Fruit fly (Drosophila melanogaster): ENCODE data around the gene Sgs3.

Sgs3 gene

DNA sequence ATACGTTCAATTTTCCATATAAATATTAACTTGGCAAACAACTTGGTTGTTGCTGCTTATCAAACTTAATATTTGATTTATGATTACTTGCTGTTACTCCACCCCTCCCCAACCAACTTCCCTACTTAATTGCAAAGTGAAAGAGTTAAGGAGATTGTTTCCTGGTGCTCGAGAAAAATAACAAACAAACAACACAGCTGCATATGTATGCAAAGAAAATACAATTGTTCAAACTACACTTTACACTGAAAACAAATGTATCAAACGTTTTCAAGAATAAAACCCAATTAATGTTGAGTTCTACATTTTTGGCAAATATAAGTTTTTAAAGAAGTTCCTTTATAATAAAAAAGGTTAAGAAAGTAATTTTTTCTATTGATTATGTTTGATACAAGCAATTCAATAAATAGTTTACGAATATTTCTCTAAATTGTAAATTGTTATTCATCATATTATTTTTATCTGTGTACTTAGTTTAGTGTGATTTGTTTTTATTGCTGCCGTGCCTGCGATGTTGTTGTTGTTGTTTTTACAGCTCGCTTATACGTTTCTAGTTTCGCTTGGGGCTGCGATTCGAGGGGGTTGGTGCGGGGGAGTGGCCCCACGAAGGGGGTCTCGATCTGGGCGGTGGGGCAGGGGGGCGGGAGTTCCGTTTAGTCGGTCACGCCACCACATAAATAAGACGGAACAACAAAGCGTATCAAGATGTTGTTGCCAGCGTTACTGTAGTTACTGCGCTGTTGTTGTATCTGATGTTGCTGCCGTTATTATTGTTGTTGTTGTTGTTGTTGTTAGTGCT lies 43.8 kb downstream of the Sgs3 start (continued):
- peak; percentile 86 for TF ChIP-seq PHDP (tag; optimal IDR thresholded peaks at IDR 0.05)
- peak; percentile 27 for TF ChIP-seq NC2β (GFP tag; optimal IDR thresholded peaks at IDR 0.05)
- TF ChIP-seq CG17568 (GFP tag; optimal IDR thresholded peaks at IDR 0.05), result peak; percentile 49
- TF ChIP-seq slp2 (GFP tag; optimal IDR thresholded peaks at IDR 0.05), result peak; percentile 25
- peak; percentile 43 for TF ChIP-seq psq (GFP tag; optimal IDR thresholded peaks at IDR 0.05)
- no peak for TF ChIP-seq tup (GFP tag; optimal IDR thresholded peaks at IDR 0.05)
- no peak for TF ChIP-seq CG2199 (GFP tag; IDR thresholded peaks at IDR 0.05)
- peak; percentile 52; the same call in 1 of the 2 replicates for TF ChIP-seq Drgx (GFP tag; IDR thresholded peaks at IDR 0.05)
- no peak for TF ChIP-seq gfzf (GFP tag; optimal IDR thresholded peaks at IDR 0.05)
- peak; percentile 91 for TF ChIP-seq gem (tag; optimal IDR thresholded peaks at IDR 0.05)
- peak; percentile 53; the same call in 2 of the 3 replicates for TF ChIP-seq tgo (GFP tag; IDR thresholded peaks at IDR 0.05)
- peak; percentile 64 for TF ChIP-seq org-1 (GFP tag; optimal IDR thresholded peaks at IDR 0.05)
- peak; percentile 85 for TF ChIP-seq Asciz (GFP tag; optimal IDR thresholded peaks at IDR 0.05)
- no peak for TF ChIP-seq CG14441 (GFP tag; IDR thresholded peaks at IDR 0.05)
- TF ChIP-seq Scr (GFP tag; IDR thresholded peaks at IDR 0.05; ENCODE audit: partially characterized antibody), result no peak
- peak; percentile 96 for TF ChIP-seq chinmo (GFP tag; IDR thresholded peaks at IDR 0.05; ENCODE audit: partially characterized antibody)
- TF ChIP-seq Optix (GFP tag; IDR thresholded peaks at IDR 0.05), result 0 out of 3 replicates have a peak, but pooled peaks have one; percentile 40
- peak; percentile 50 for TF ChIP-seq CG1603 (tag; optimal IDR thresholded peaks at IDR 0.05)
- TF ChIP-seq lov (optimal IDR thresholded peaks at IDR 0.05), result no peak
- peak; percentile 38; the same call in 1 of the 3 replicates for TF ChIP-seq lov (GFP tag; IDR thresholded peaks at IDR 0.05)
- TF ChIP-seq CG6175 (GFP tag; IDR thresholded peaks at IDR 0.05), result peak; percentile 80
- TF ChIP-seq phol (tag; optimal IDR thresholded peaks at IDR 0.05), result peak; percentile 87
- peak; percentile 33 for TF ChIP-seq cato (GFP tag; optimal IDR thresholded peaks at IDR 0.05; ENCODE audit: borderline replicate concordance)
- peak; percentile 76 for TF ChIP-seq CG30403 (GFP tag; optimal IDR thresholded peaks at IDR 0.05)
- peak; percentile 54 for TF ChIP-seq CG9817 (tag; optimal IDR thresholded peaks at IDR 0.05)
- TF ChIP-seq slbo (GFP tag; IDR thresholded peaks at IDR 0.05), result peak; percentile 72
- peak; percentile 31 for TF ChIP-seq CG31365 (tag; optimal IDR thresholded peaks at IDR 0.05)
- peak; percentile 69 for TF ChIP-seq CG17385 (GFP tag; optimal IDR thresholded peaks at IDR 0.05)
- TF ChIP-seq CG33557 (GFP tag; optimal IDR thresholded peaks at IDR 0.05), result peak; percentile 69
- TF ChIP-seq ase (GFP tag; IDR thresholded peaks at IDR 0.05), result peak; percentile 57; the same call in 2 of the 3 replicates
- peak; percentile 65 for TF ChIP-seq Atf6 (GFP tag; IDR thresholded peaks at IDR 0.05)
- TF ChIP-seq HLH3B (GFP tag; IDR thresholded peaks at IDR 0.05), result peak; percentile 38; the same call in 1 of the 2 replicates
- peak; percentile 2 for TF ChIP-seq CTCF (GFP tag; optimal IDR thresholded peaks at IDR 0.05)
- TF ChIP-seq HHEX (GFP tag; optimal IDR thresholded peaks at IDR 0.05), result peak; percentile 64
- peak; percentile 5 for TF ChIP-seq CG7786 (GFP tag; optimal IDR thresholded peaks at IDR 0.05)
- no peak for TF ChIP-seq CG11456 (GFP tag; IDR thresholded peaks at IDR 0.05)
- TF ChIP-seq CG8388 (GFP tag; optimal IDR thresholded peaks at IDR 0.05), result peak; percentile 76
- TF ChIP-seq sens-2 (GFP tag; IDR thresholded peaks at IDR 0.05), result no peak
- TF ChIP-seq Ada2b (GFP tag; IDR thresholded peaks at IDR 0.05), result peak; percentile 52; the same call in 1 of the 2 replicates
- no peak for TF ChIP-seq CG5953 (GFP tag; IDR thresholded peaks at IDR 0.05)
- peak; percentile 92 for TF ChIP-seq CG4360 (GFP tag; IDR thresholded peaks at IDR 0.05)
- TF ChIP-seq Max (GFP tag; optimal IDR thresholded peaks at IDR 0.05), result peak; percentile 28
- TF ChIP-seq Med (GFP tag), result peak; percentile 85
- TF ChIP-seq fru (optimal IDR thresholded peaks at IDR 0.05), result no peak
- TF ChIP-seq Sry-β (GFP tag; optimal IDR thresholded peaks at IDR 0.05), result peak; percentile 11
- TF ChIP-seq Blimp-1 (GFP tag; optimal IDR thresholded peaks at IDR 0.05), result peak; percentile 89
- TF ChIP-seq CG10209 (GFP tag; optimal IDR thresholded peaks at IDR 0.05), result peak; percentile 79
- TF ChIP-seq Trl (optimal IDR thresholded peaks at IDR 0.05), result no peak
- TF ChIP-seq Trl (GFP tag; optimal IDR thresholded peaks at IDR 0.05), result peak; percentile 32
- peak; percentile 20 for TF ChIP-seq fd64A (GFP tag; optimal IDR thresholded peaks at IDR 0.05)

All from whole organism, embryonic.